ENCODE assay signal across 1 worm cellular context in genomic region chrX:11534443-11534842, ce11.
TF ChIP-seq lines count a peak whose summit lies in the region.

No protein-coding gene starts in this region.

TF ChIP-seq in whole organism, L1 larva, 84 proteins besides CTCF, POLR2A, EP300 and RAD21 (continued from another document):
- TF ChIP-seq ztf-4 (tag; optimal IDR thresholded peaks at IDR 0.05; lab: Kevin White, UChicago) (no peak), aly-2 (tag; optimal IDR thresholded peaks at IDR 0.05; lab: Kevin White, UChicago) (no peak), nhr-85 (tag; lab: Kevin White, UChicago) (peak; percentile 13), ceh-8 (GFP tag; optimal IDR thresholded peaks at IDR 0.05; lab: Kevin White, UChicago) (no peak), nhr-12 (tag; optimal IDR thresholded peaks at IDR 0.05; lab: Kevin White, UChicago) (no peak), blmp-1 (tag; optimal IDR thresholded peaks at IDR 0.05; lab: Kevin White, UChicago) (peak; percentile 62), tlp-1 (tag; optimal IDR thresholded peaks at IDR 0.05; lab: Kevin White, UChicago) (no peak)
